Worm (Caenorhabditis elegans) whole organism, young adult: Measurements from ENCODE around the gene vit-1.

Experiments used
- B0035.1 ChIP-seq: sonication (generic microtip); optimal IDR thresholded peaks from 2 replicates; lab custom pipeline; 2016; ENCODE audit warnings: missing genetic modification characterization, mild to moderate bottlenecking, missing compliant biosample characterization, missing genotype, missing genetic modification reagents
- B0336.3 ChIP-seq: fragments of 200-800 bp; sonication (Bioruptor generic); IDR thresholded peaks from 2 replicates; pipeline ENCODE4 v1.3.6; 2022; ENCODE audit warnings: missing genetic modification characterization, missing compliant biosample characterization
- F10E7.11 ChIP-seq: sonication (generic microtip); optimal IDR thresholded peaks from 2 replicates; lab custom pipeline; 2017; ENCODE audit warnings: mild to moderate bottlenecking, missing genetic modification characterization, moderate library complexity, missing compliant biosample characterization
- F37B4.10 ChIP-seq: fragments of 200-800 bp; sonication (Bioruptor generic); IDR thresholded peaks from 2 replicates; pipeline ENCODE4 v1.3.6; 2022; ENCODE audit warnings: missing genetic modification characterization, missing compliant biosample characterization
- F57A8.1 ChIP-seq: fragments of 200-800 bp; sonication (Bioruptor generic); optimal IDR thresholded peaks from 2 replicates; lab custom pipeline; 2018; ENCODE audit warnings: mild to moderate bottlenecking, missing genetic modification characterization, moderate library complexity, missing compliant biosample characterization
- T07F8.4 ChIP-seq: sonication (generic microtip); optimal IDR thresholded peaks from 2 replicates; lab custom pipeline; 2016; ENCODE audit warnings: mild to moderate bottlenecking, missing genetic modification characterization, moderate library complexity, missing compliant biosample characterization
- Y53F4B.3 ChIP-seq: fragments of 200-800 bp; sonication (Bioruptor generic); IDR thresholded peaks from 2 replicates; pipeline ENCODE4 v1.3.6; 2022; ENCODE audit warnings: missing genetic modification reagents, missing genetic modification characterization, missing compliant biosample characterization
- athp-1 ChIP-seq: sonication (generic microtip); optimal IDR thresholded peaks from 2 replicates; lab custom pipeline; 2017; ENCODE audit warnings: mild to moderate bottlenecking, missing genetic modification characterization, missing compliant biosample characterization
- bed-1 ChIP-seq: fragments of 200-800 bp; sonication (Bioruptor generic); IDR thresholded peaks from 2 replicates; pipeline ENCODE4 v1.3.6; 2022; ENCODE audit warnings: missing genetic modification reagents, missing genetic modification characterization, missing compliant biosample characterization
- bed-2 ChIP-seq: fragments of 200-800 bp; sonication (Bioruptor generic); IDR thresholded peaks from 2 replicates; pipeline ENCODE4 v1.3.6; 2022; ENCODE audit warnings: missing genetic modification reagents, missing genetic modification characterization, missing compliant biosample characterization
- ccch-3 ChIP-seq: fragments of 200-800 bp; sonication (Bioruptor generic); optimal IDR thresholded peaks from 2 replicates; lab custom pipeline; 2018; ENCODE audit warnings: mild to moderate bottlenecking, missing genetic modification characterization, missing compliant biosample characterization
- cebp-1 ChIP-seq, 2 experiments: fragments of 200-800 bp in 1 of 2; sonication (Bioruptor generic) in 1 of 2; sonication (generic microtip) in 1 of 2; IDR thresholded peaks in 1 of 2; optimal IDR thresholded peaks in 1 of 2; 2 replicates each; pipeline versions ENCODE4 v1.3.6 to Lab custom; 2017 to 2022; ENCODE audit warnings: missing compliant biosample characterization in 2 of 2, missing genetic modification characterization in 2 of 2, mild to moderate bottlenecking in 1 of 2, missing genetic modification reagents in 1 of 2, moderate library complexity in 1 of 2
- cebp-2 ChIP-seq: fragments of 200-800 bp; sonication (Bioruptor generic); IDR thresholded peaks from 2 replicates; pipeline ENCODE4 v1.3.6; 2022; ENCODE audit warnings: missing genetic modification characterization, missing compliant biosample characterization
- ceh-27 ChIP-seq: fragments of 200-800 bp; sonication (Bioruptor generic); optimal IDR thresholded peaks from 2 replicates; lab custom pipeline; 2018; ENCODE audit warnings: mild to moderate bottlenecking, missing genetic modification characterization, moderate library complexity, missing compliant biosample characterization
- ceh-40 ChIP-seq: fragments of 200-800 bp; sonication (Bioruptor generic); IDR thresholded peaks from 2 replicates; pipeline ENCODE4 v1.3.6; 2022; ENCODE audit warnings: missing genetic modification characterization, missing compliant biosample characterization
- dox-1 ChIP-seq: fragments of 200-800 bp; sonication (Bioruptor generic); IDR thresholded peaks from 2 replicates; pipeline ENCODE4 v1.3.6; 2022; ENCODE audit warnings: missing genetic modification reagents, missing genetic modification characterization, missing compliant biosample characterization
- dpff-1 ChIP-seq: sonication (generic microtip); optimal IDR thresholded peaks from 2 replicates; lab custom pipeline; 2017; ENCODE audit warnings: mild to moderate bottlenecking, missing genetic modification characterization, missing compliant biosample characterization
- ekl-4 ChIP-seq: fragments of 200-800 bp; sonication (Bioruptor generic); IDR thresholded peaks from 2 replicates; pipeline ENCODE4 v1.3.6; 2022; ENCODE audit warnings: missing genetic modification reagents, missing genetic modification characterization, missing compliant biosample characterization
- ets-4 ChIP-seq: fragments of 200-800 bp; sonication (Bioruptor generic); optimal IDR thresholded peaks from 2 replicates; lab custom pipeline; 2018; ENCODE audit warnings: mild to moderate bottlenecking, missing genetic modification characterization, missing compliant biosample characterization
- hlh-26 ChIP-seq: fragments of 200-800 bp; sonication (Bioruptor generic); conservative IDR thresholded peaks from 2 replicates; pipeline ENCODE4 v1.3.6; 2022; ENCODE audit warnings: missing genetic modification reagents, missing genetic modification characterization, missing compliant biosample characterization
- hmg-1.2 ChIP-seq: fragments of 200-800 bp; sonication (Bioruptor generic); IDR thresholded peaks from 2 replicates; pipeline ENCODE4 v1.3.6; 2022; ENCODE audit warnings: missing genetic modification reagents, missing genetic modification characterization, missing compliant biosample characterization
- lag-1 ChIP-seq: fragments of 200-800 bp; sonication (Bioruptor generic); IDR thresholded peaks from 2 replicates; pipeline ENCODE4 v1.3.6; 2022; ENCODE audit warnings: missing genetic modification reagents, missing genetic modification characterization, missing compliant biosample characterization
- lin-40 ChIP-seq: sonication (generic microtip); optimal IDR thresholded peaks from 2 replicates; lab custom pipeline; 2016; ENCODE audit warnings: missing genetic modification characterization, mild to moderate bottlenecking, missing compliant biosample characterization, missing genotype, missing genetic modification reagents
- lsl-1 ChIP-seq: fragments of 200-800 bp; sonication (Bioruptor generic); optimal IDR thresholded peaks from 2 replicates; lab custom pipeline; 2018; ENCODE audit warnings: mild to moderate bottlenecking, missing genetic modification characterization, moderate library complexity, missing compliant biosample characterization
- madf-10 ChIP-seq: sonication (generic microtip); optimal IDR thresholded peaks from 2 replicates; lab custom pipeline; 2016; ENCODE audit warnings: mild to moderate bottlenecking, missing genetic modification characterization, missing compliant biosample characterization
- madf-6 ChIP-seq: fragments of 200-800 bp; sonication (Bioruptor generic); IDR thresholded peaks from 2 replicates; pipeline ENCODE4 v1.3.6; 2022; ENCODE audit warnings: missing genetic modification reagents, missing genetic modification characterization, missing compliant biosample characterization
- madf-8 ChIP-seq: fragments of 200-800 bp; sonication (Bioruptor generic); conservative IDR thresholded peaks from 2 replicates; pipeline ENCODE4 v1.3.6; 2022; ENCODE audit warnings: missing genetic modification reagents, missing genetic modification characterization, missing compliant biosample characterization
- nhr-27 ChIP-seq: fragments of 200-800 bp; sonication (Bioruptor generic); optimal IDR thresholded peaks from 2 replicates; lab custom pipeline; 2018; ENCODE audit warnings: mild to moderate bottlenecking, missing genetic modification characterization, moderate library complexity, missing compliant biosample characterization
- rec-8 ChIP-seq, 2 experiments: sonication (generic microtip); optimal IDR thresholded peaks; 2 replicates each; lab custom pipeline; 2016; ENCODE audit warnings: mild to moderate bottlenecking in 2 of 2, missing genetic modification characterization in 2 of 2, missing genetic modification reagents in 2 of 2, missing genotype in 2 of 2, missing biosample characterization in 1 of 2, missing compliant biosample characterization in 1 of 2, moderate library complexity in 1 of 2
- rpc-1 ChIP-seq, 2 experiments: fragments of 150-350 bp in 1 of 2; sonication (generic microtip) in 1 of 2; optimal IDR thresholded peaks; 2 replicates each; lab custom pipeline; 2014 to 2018; ENCODE audit warnings: missing biosample characterization in 1 of 2, missing genetic modification characterization in 1 of 2, missing genetic modification reagents in 1 of 2, missing genotype in 1 of 2
- tbp1 ChIP-seq: fragments of 200-800 bp; sonication (Bioruptor generic); optimal IDR thresholded peaks from 2 replicates; lab custom pipeline; 2018; ENCODE audit warnings: mild to moderate bottlenecking, missing genetic modification characterization, missing compliant biosample characterization
- unc-130 ChIP-seq: sonication (generic microtip); optimal IDR thresholded peaks from 2 replicates; lab custom pipeline; 2016; ENCODE audit warnings: missing genetic modification reagents, missing genetic modification characterization, missing compliant biosample characterization
- xnd-1 ChIP-seq: sonication (generic microtip); optimal IDR thresholded peaks from 2 replicates; lab custom pipeline; 2016; ENCODE audit warnings: missing genotype, missing genetic modification reagents, missing genetic modification characterization, missing compliant biosample characterization
- ztf-25 ChIP-seq: fragments of 200-800 bp; sonication (Bioruptor generic); IDR thresholded peaks from 2 replicates; pipeline ENCODE4 v1.3.6; 2022; ENCODE audit warnings: missing genetic modification reagents, missing genetic modification characterization, missing compliant biosample characterization
- ztf-28 ChIP-seq: fragments of 200-800 bp; sonication (Bioruptor generic); IDR thresholded peaks from 2 replicates; pipeline ENCODE4 v1.3.6; 2022; ENCODE audit warnings: missing genetic modification reagents, missing genetic modification characterization, missing compliant biosample characterization
- ztf-6 ChIP-seq: fragments of 200-800 bp; sonication (Bioruptor generic); IDR thresholded peaks from 2 replicates; pipeline ENCODE4 v1.3.6; 2022; ENCODE audit warnings: missing genetic modification reagents, missing genetic modification characterization, missing compliant biosample characterization

The vit-1 gene

ce11 chrX:7710187-7710586, 17.5 kb upstream of the vit-1 start:
- no peak for TF ChIP-seq F10E7.11 (tag; lab: Kevin White, UChicago)
- no peak for TF ChIP-seq bed-1
- no peak for TF ChIP-seq ccch-3 (GFP tag; lab: Kevin White, UChicago)
- no peak for TF ChIP-seq ztf-25 (GFP tag; lab: Robert Waterston, UW)
- TF ChIP-seq lag-1 (GFP tag; lab: Robert Waterston, UW) = 0 out of 2 replicates have a peak, but pooled peaks have one; percentile 10
- TF ChIP-seq madf-10 (tag; lab: Kevin White, UChicago) = no peak
- no peak for TF ChIP-seq tbp1 (GFP tag; lab: Kevin White, UChicago)

- TF ChIP-seq bed-1 (no peak), hlh-26 (GFP tag; lab: Robert Waterston, UW) (no peak), ekl-4 (no peak), lsl-1 (GFP tag; lab: Kevin White, UChicago) (no peak), athp-1 (tag; lab: Kevin White, UChicago) (no peak)
Measured at ce11 chrX:7710643-7711042, 17.0 kb upstream of the vit-1 start, which contains the start of gene K09F5.4. TSS of gene K09F5.4 (minus strand) at chrX:7710743.

DNA sequence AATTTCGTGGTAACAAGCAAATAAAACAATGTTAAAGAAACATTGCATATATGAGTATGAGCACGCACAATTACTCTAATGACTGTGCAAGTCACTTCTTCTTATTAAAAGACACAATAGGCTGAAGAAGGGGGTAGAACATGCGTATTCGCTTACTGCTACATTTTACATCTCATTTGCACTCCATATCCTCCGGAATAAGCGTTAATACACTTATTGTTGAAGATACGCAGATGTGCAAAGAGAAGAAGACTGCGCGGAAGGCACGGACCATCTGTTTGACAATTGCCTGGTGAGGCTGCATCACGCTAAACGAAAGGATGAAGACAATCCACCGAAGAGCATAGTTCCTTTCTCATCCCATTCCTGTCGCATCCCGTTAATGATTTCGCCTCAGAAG, 14.8 kb upstream of the vit-1 start:
- TF ChIP-seq madf-6 (GFP tag; lab: Robert Waterston, UW) = no peak
- no peak for TF ChIP-seq nhr-27 (tag; lab: Kevin White, UChicago)
- no peak for TF ChIP-seq lin-40 (tag; lab: Kevin White, UChicago)
- no peak for TF ChIP-seq F37B4.10 (GFP tag; lab: Robert Waterston, UW)
- TF ChIP-seq rec-8 (tag; optimal IDR thresholded peaks at IDR 0.05; lab: Kevin White, UChicago) = no peak
- TF ChIP-seq unc-130 (GFP tag; lab: Kevin White, UChicago) = no peak
- no peak for TF ChIP-seq dox-1 (GFP tag; lab: Robert Waterston, UW)
- TF ChIP-seq T07F8.4 (tag; lab: Kevin White, UChicago) = no peak
- no peak for TF ChIP-seq ceh-27 (GFP tag; lab: Kevin White, UChicago)
- no peak for TF ChIP-seq ztf-25 (GFP tag; lab: Robert Waterston, UW)
- TF ChIP-seq bed-2 = no peak
- TF ChIP-seq madf-8 (GFP tag; lab: Robert Waterston, UW) = no peak
- no peak for TF ChIP-seq Y53F4B.3 (GFP tag; lab: Robert Waterston, UW)
- TF ChIP-seq ztf-28 = no peak

DNA sequence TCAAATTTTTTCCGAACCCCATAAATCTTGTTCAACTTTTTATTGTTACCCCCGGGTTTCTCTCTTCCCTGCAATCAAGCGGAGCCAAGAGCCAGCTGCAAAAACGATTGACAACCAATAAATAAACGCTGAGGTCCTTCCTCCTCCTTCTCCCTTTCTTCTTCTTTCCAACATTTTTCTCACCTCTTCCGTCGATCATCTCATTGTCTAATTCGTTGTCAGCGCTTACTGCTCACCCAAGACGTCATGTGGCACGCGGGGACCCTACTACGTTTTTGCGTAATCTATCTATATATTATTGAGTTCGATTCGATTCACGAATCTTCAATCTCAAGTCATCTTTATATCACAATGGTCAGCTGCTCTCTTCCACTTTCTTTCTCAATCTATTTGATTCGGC, 12.2 kb upstream of the vit-1 start:
- TF ChIP-seq ceh-40 (no peak), ets-4 (GFP tag; lab: Kevin White, UChicago) (no peak), rpc-1 (optimal IDR thresholded peaks at IDR 0.05; lab: Kevin White, UChicago) (no peak), rpc-1 (tag; optimal IDR thresholded peaks at IDR 0.05; lab: Kevin White, UChicago) (no peak), ztf-6 (GFP tag; lab: Robert Waterston, UW) (no peak), dpff-1 (no peak)

DNA sequence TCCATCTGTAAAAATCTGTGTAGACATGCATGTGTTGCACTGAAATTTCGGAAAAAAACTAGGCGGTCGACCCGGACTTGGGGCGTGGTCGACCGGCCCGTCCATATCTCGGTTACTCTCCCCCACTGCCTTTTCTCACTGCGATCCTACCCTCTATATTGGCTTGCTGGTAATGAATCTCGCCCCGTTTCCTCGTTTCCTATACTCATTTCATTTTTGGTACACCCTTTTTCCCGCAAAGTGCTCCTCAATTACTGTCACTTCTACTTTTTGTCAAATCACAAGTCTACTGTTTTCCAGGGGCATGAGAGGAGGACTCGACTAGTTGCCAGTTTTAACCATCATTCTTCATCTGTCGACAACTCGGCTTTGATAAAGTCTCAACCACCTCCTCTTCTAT, 8.7 kb upstream of the vit-1 start, which contains the start of gene K09F5.6:
Gene K09F5.6, plus strand, starts transcription at position 301 of the 400 bp plus-strand sequence.
- TF ChIP-seq ztf-25 (GFP tag; lab: Robert Waterston, UW) (0 out of 2 replicates have a peak, but pooled peaks have one; percentile 49), B0035.1 (tag; lab: Kevin White, UChicago) (no peak), xnd-1 (tag; lab: Kevin White, UChicago) (no peak), B0336.3 (GFP tag; lab: Robert Waterston, UW) (no peak), F57A8.1 (GFP tag; lab: Kevin White, UChicago) (no peak), cebp-1 (GFP tag; IDR thresholded peaks at IDR 0.05; lab: Robert Waterston, UW) (no peak), cebp-1 (tag; optimal IDR thresholded peaks at IDR 0.05; lab: Kevin White, UChicago) (no peak), cebp-2 (GFP tag; lab: Robert Waterston, UW) (no peak), hmg-1.2 (GFP tag; lab: Robert Waterston, UW) (no peak)
